Fruit fly (Drosophila melanogaster) whole organism, embryonic: ENCODE data around the gene CG3448.
A peak's percentile ranks its signal among the peaks of the same experiment; 100 is the strongest.

Experiments used
- Aef1 ChIP-seq: fragments of 200-800 bp; sonication (Bioruptor generic); IDR thresholded peaks from 3 replicates; pipeline ENCODE4 v1.3.6; 2022; ENCODE audit warnings: missing biosample characterization, missing genetic modification characterization
- Asciz ChIP-seq: fragments of 200-800 bp; sonication (Bioruptor generic); optimal IDR thresholded peaks from 2 replicates; lab custom pipeline; 2017; ENCODE audit warnings: missing biosample characterization, mild to moderate bottlenecking, missing genetic modification characterization, missing genetic modification reagents
- Atf6 ChIP-seq: fragments of 200-800 bp; sonication (Bioruptor generic); IDR thresholded peaks from 2 replicates; pipeline ENCODE4 v1.3.6; 2022; ENCODE audit warnings: missing biosample characterization, missing genetic modification characterization
- Bdp1 ChIP-seq: fragments of 200-800 bp; sonication (Bioruptor generic); optimal IDR thresholded peaks from 3 replicates; lab custom pipeline; 2016; ENCODE audit warnings: missing biosample characterization, missing genetic modification characterization
- CG10209 ChIP-seq: fragments of 200-800 bp; sonication (Bioruptor generic); optimal IDR thresholded peaks from 3 replicates; lab custom pipeline; 2017; ENCODE audit warnings: missing biosample characterization, mild to moderate bottlenecking, missing genetic modification characterization, missing genetic modification reagents
- CG1024 ChIP-seq: fragments of 200-800 bp; sonication (Bioruptor generic); IDR thresholded peaks from 2 replicates; pipeline ENCODE4 v1.3.6; 2022; ENCODE audit warnings: missing biosample characterization, missing genetic modification characterization
- CG12299 ChIP-seq: fragments of 200-800 bp; sonication (Bioruptor generic); optimal IDR thresholded peaks from 2 replicates; lab custom pipeline; 2018; ENCODE audit warnings: missing biosample characterization, mild to moderate bottlenecking, missing genetic modification characterization
- CG12942 ChIP-seq: fragments of 200-800 bp; sonication (Bioruptor generic); optimal IDR thresholded peaks from 3 replicates; lab custom pipeline; 2016; ENCODE audit warnings: missing biosample characterization, missing genetic modification characterization
- CG13624 ChIP-seq: fragments of 200-800 bp; sonication (Bioruptor generic); optimal IDR thresholded peaks from 2 replicates; lab custom pipeline; 2016; ENCODE audit warnings: missing biosample characterization, missing genetic modification characterization
- CG13775 ChIP-seq: fragments of 200-800 bp; sonication (Bioruptor generic); optimal IDR thresholded peaks from 3 replicates; lab custom pipeline; 2017; ENCODE audit warnings: missing biosample characterization, mild to moderate bottlenecking, missing genetic modification characterization
- CG14050 ChIP-seq: fragments of 200-800 bp; sonication (Bioruptor generic); IDR thresholded peaks from 3 replicates; pipeline ENCODE4 v1.3.6; 2022; ENCODE audit warnings: missing biosample characterization, missing genetic modification characterization
- CG15073 ChIP-seq: fragments of 200-800 bp; sonication (Bioruptor generic); optimal IDR thresholded peaks from 2 replicates; lab custom pipeline; 2016; ENCODE audit warnings: missing biosample characterization, missing genetic modification characterization
- CG34224 ChIP-seq: fragments of 200-800 bp; sonication (Bioruptor generic); IDR thresholded peaks from 3 replicates; pipeline ENCODE4 v1.3.6; 2022; ENCODE audit warnings: missing biosample characterization, missing genetic modification characterization; ENCODE audit not compliant: partially characterized antibody
- CG6175 ChIP-seq: fragments of 200-800 bp; sonication (Bioruptor generic); IDR thresholded peaks from 3 replicates; pipeline ENCODE4 v1.3.6; 2022; ENCODE audit warnings: missing biosample characterization, missing genetic modification characterization
- CG6689 ChIP-seq: fragments of 200-800 bp; sonication (Bioruptor generic); IDR thresholded peaks from 2 replicates; pipeline ENCODE4 v1.3.6; 2022; ENCODE audit warnings: missing biosample characterization, missing genetic modification characterization
- CG6854 ChIP-seq: fragments of 200-800 bp; sonication (Bioruptor generic); optimal IDR thresholded peaks from 3 replicates; lab custom pipeline; 2017; ENCODE audit warnings: missing biosample characterization, mild to moderate bottlenecking, missing genetic modification characterization
- CG7963 ChIP-seq: fragments of 200-800 bp; sonication (Bioruptor generic); IDR thresholded peaks from 3 replicates; pipeline ENCODE4 v1.3.6; 2022; ENCODE audit warnings: missing biosample characterization, missing genetic modification characterization; ENCODE audit not compliant: partially characterized antibody
- CG8478 ChIP-seq: fragments of >200 bp; optimal IDR thresholded peaks from 2 replicates; lab custom pipeline; 2018
- CG9727 ChIP-seq: fragments of 200-800 bp; sonication (Bioruptor generic); optimal IDR thresholded peaks from 3 replicates; lab custom pipeline; 2017; ENCODE audit warnings: missing biosample characterization, mild to moderate bottlenecking, missing genetic modification characterization
- CG9817 ChIP-seq: fragments of 200-800 bp; sonication (Bioruptor generic); optimal IDR thresholded peaks from 2 replicates; lab custom pipeline; 2018; ENCODE audit warnings: missing biosample characterization, mild to moderate bottlenecking, missing genetic modification characterization, moderate library complexity
- Camta ChIP-seq: fragments of 200-800 bp; sonication (Bioruptor generic); optimal IDR thresholded peaks from 2 replicates; lab custom pipeline; 2016; ENCODE audit warnings: missing biosample characterization, missing genetic modification characterization
- Dfd ChIP-seq, 2 experiments: fragments of >200 bp; optimal IDR thresholded peaks; 2 replicates each; lab custom pipeline; 2017; ENCODE audit warnings: missing biosample characterization in 2 of 2, missing genetic modification characterization in 2 of 2
- Dp ChIP-seq: fragments of 200-800 bp; sonication (Bioruptor generic); optimal IDR thresholded peaks from 2 replicates; lab custom pipeline; 2018; ENCODE audit warnings: missing biosample characterization, mild to moderate bottlenecking, missing genetic modification characterization, moderate library complexity
- Dref ChIP-seq: fragments of 200-800 bp; sonication (Bioruptor generic); IDR thresholded peaks from 2 replicates; pipeline ENCODE4 v1.3.6; 2022; ENCODE audit warnings: missing biosample characterization, missing genetic modification characterization
- E2f2 ChIP-seq: fragments of 200-800 bp; sonication (Bioruptor generic); IDR thresholded peaks from 2 replicates; pipeline ENCODE4 v1.3.6; 2022; ENCODE audit warnings: missing biosample characterization, missing genetic modification characterization
- Ets97D ChIP-seq: fragments of 200-800 bp; sonication (Bioruptor generic); optimal IDR thresholded peaks from 3 replicates; lab custom pipeline; 2016; ENCODE audit warnings: missing biosample characterization, missing genetic modification characterization
- Hr51 ChIP-seq, 2 experiments: fragments of 200-800 bp; sonication (Bioruptor generic); optimal IDR thresholded peaks; 2 replicates in 1 of 2; 3 replicates in 1 of 2; lab custom pipeline; 2016 to 2018; ENCODE audit warnings: missing biosample characterization in 2 of 2, missing genetic modification characterization in 2 of 2, mild to moderate bottlenecking in 1 of 2, moderate library complexity in 1 of 2
- Lim3 ChIP-seq: fragments of 200-800 bp; sonication (Bioruptor generic); IDR thresholded peaks from 2 replicates; pipeline ENCODE4 v1.3.6; 2022; ENCODE audit warnings: missing biosample characterization, missing genetic modification characterization
- Mad ChIP-seq: fragments of 200-800 bp; sonication (Bioruptor generic); optimal IDR thresholded peaks from 2 replicates; lab custom pipeline; 2016; ENCODE audit warnings: missing biosample characterization, missing genetic modification characterization
- NC2β ChIP-seq: fragments of 200-800 bp; sonication (Bioruptor generic); optimal IDR thresholded peaks from 2 replicates; lab custom pipeline; 2016; ENCODE audit warnings: missing biosample characterization, missing genetic modification characterization
- NFAT ChIP-seq: fragments of 200-800 bp; sonication (Bioruptor generic); IDR thresholded peaks from 2 replicates; pipeline ENCODE4 v1.3.6; 2022; ENCODE audit warnings: missing biosample characterization, missing genetic modification characterization
- Six4 ChIP-seq: fragments of 200-800 bp; sonication (Bioruptor generic); optimal IDR thresholded peaks from 2 replicates; lab custom pipeline; 2016; ENCODE audit warnings: missing biosample characterization, missing genetic modification characterization
- dpn ChIP-seq, 2 experiments: fragments of 200-800 bp; sonication (Bioruptor generic); optimal IDR thresholded peaks; 3 replicates each; lab custom pipeline; 2016; ENCODE audit warnings: missing biosample characterization in 2 of 2, missing genetic modification characterization in 2 of 2
- fd96Cb ChIP-seq: fragments of 200-800 bp; sonication (Bioruptor generic); optimal IDR thresholded peaks from 2 replicates; lab custom pipeline; 2018; ENCODE audit warnings: missing biosample characterization, mild to moderate bottlenecking, missing genetic modification characterization, moderate library complexity
- fru ChIP-seq: fragments of >200 bp; optimal IDR thresholded peaks from 2 replicates; lab custom pipeline; 2017
- grn ChIP-seq: fragments of 200-800 bp; sonication (Bioruptor generic); optimal IDR thresholded peaks from 3 replicates; lab custom pipeline; 2017; ENCODE audit warnings: missing biosample characterization, missing genetic modification characterization
- lab ChIP-seq: fragments of 200-800 bp; sonication (Bioruptor generic); optimal IDR thresholded peaks from 3 replicates; lab custom pipeline; 2017; ENCODE audit warnings: missing biosample characterization, missing genetic modification characterization, mild to moderate bottlenecking, moderate library complexity, missing genetic modification reagents
- lov ChIP-seq, 2 experiments: fragments of 200-800 bp in 1 of 2; fragments of >200 bp in 1 of 2; sonication (Bioruptor generic) in 1 of 2; IDR thresholded peaks in 1 of 2; optimal IDR thresholded peaks in 1 of 2; 2 replicates in 1 of 2; 3 replicates in 1 of 2; pipeline versions ENCODE4 v1.3.6 to Lab custom; 2017 to 2022; ENCODE audit warnings: missing biosample characterization in 1 of 2, missing genetic modification characterization in 1 of 2
- mirr ChIP-seq: fragments of 200-800 bp; sonication (Bioruptor generic); optimal IDR thresholded peaks from 3 replicates; lab custom pipeline; 2018; ENCODE audit warnings: missing biosample characterization, mild to moderate bottlenecking, missing genetic modification characterization
- odd ChIP-seq: fragments of 200-800 bp; sonication (Bioruptor generic); optimal IDR thresholded peaks from 2 replicates; lab custom pipeline; 2017; ENCODE audit warnings: missing biosample characterization, mild to moderate bottlenecking, missing genetic modification characterization
- pan ChIP-seq, 4 experiments: fragments of >200 bp in 3 of 4; fragments of 200-800 bp in 1 of 4; sonication (Bioruptor generic) in 1 of 4; optimal IDR thresholded peaks in 3 of 4; IDR thresholded peaks in 1 of 4; 2 replicates each; pipeline versions ENCODE4 v1.3.6 to Lab custom; 2017 to 2022; ENCODE audit warnings: missing biosample characterization in 2 of 4, missing genetic modification characterization in 2 of 4, mixed read lengths in 1 of 4
- phol ChIP-seq: fragments of 200-800 bp; sonication (Bioruptor generic); optimal IDR thresholded peaks from 3 replicates; lab custom pipeline; 2018; ENCODE audit warnings: missing biosample characterization, mild to moderate bottlenecking, missing genetic modification characterization, moderate library complexity
- pita ChIP-seq: fragments of 200-800 bp; sonication (Bioruptor generic); optimal IDR thresholded peaks from 2 replicates; lab custom pipeline; 2017; ENCODE audit warnings: missing biosample characterization, mild to moderate bottlenecking, missing genetic modification characterization
- slbo ChIP-seq: fragments of 200-800 bp; sonication (Bioruptor generic); IDR thresholded peaks from 2 replicates; pipeline ENCODE4 v1.3.6; 2022; ENCODE audit warnings: missing biosample characterization, missing genetic modification characterization
- sr ChIP-seq: fragments of 200-800 bp; sonication (Bioruptor generic); IDR thresholded peaks from 3 replicates; pipeline ENCODE4 v1.3.6; 2022; ENCODE audit warnings: missing biosample characterization, missing genetic modification characterization
- tio ChIP-seq: fragments of 200-800 bp; sonication (Bioruptor generic); optimal IDR thresholded peaks from 2 replicates; lab custom pipeline; 2017; ENCODE audit warnings: missing biosample characterization, missing genetic modification characterization, inconsistent platforms
- unpg ChIP-seq: fragments of 200-800 bp; sonication (Bioruptor generic); optimal IDR thresholded peaks from 3 replicates; lab custom pipeline; 2018; ENCODE audit warnings: missing biosample characterization, mild to moderate bottlenecking, missing genetic modification characterization, moderate library complexity
- zfh1 ChIP-seq: fragments of 200-800 bp; sonication (Bioruptor generic); IDR thresholded peaks from 3 replicates; pipeline ENCODE4 v1.3.6; 2022; ENCODE audit warnings: missing biosample characterization, missing genetic modification characterization

The CG3448 gene

dm6 chr3L:9429665-9430607, 21.4 kb downstream of the CG3448 start, which contains the start of the genes RpS17 and MTF-1 (continued):
- TF ChIP-seq pita (GFP tag; lab: Kevin White, UChicago) (peak; percentile 90), mirr (GFP tag; lab: Kevin White, UChicago) (peak; percentile 55), slbo (GFP tag; lab: Robert Waterston, UW) (peak; percentile 53), tio (peak; percentile 47), sr (GFP tag; lab: Robert Waterston, UW) (peak; percentile 48), NC2β (GFP tag; lab: Kevin White, UChicago) (peak; percentile 93), CG12942 (GFP tag; lab: Kevin White, UChicago) (peak; percentile 25), CG12299 (tag; lab: Kevin White, UChicago) (peak; percentile 23), Dp (GFP tag; lab: Kevin White, UChicago) (peak; percentile 39), CG1024 (GFP tag; lab: Robert Waterston, UW) (peak; percentile 61), Asciz (peak; percentile 45), phol (tag; lab: Kevin White, UChicago) (peak; percentile 44), CG6689 (no peak), Bdp1 (GFP tag; lab: Kevin White, UChicago) (peak; percentile 23), dpn (GFP tag; optimal IDR thresholded peaks at IDR 0.05; lab: Kevin White, UChicago) (peak in 1 of 2 experiments; percentile 11), CG10209 (GFP tag; lab: Kevin White, UChicago) (peak; percentile 66), fru (no peak), CG9817 (no peak), Six4 (GFP tag; lab: Kevin White, UChicago) (no peak), NFAT (GFP tag; lab: Robert Waterston, UW) (peak; percentile 57; the same call in 1 of the 2 replicates), CG6175 (GFP tag; lab: Robert Waterston, UW) (no peak), fd96Cb (tag; lab: Kevin White, UChicago) (no peak), zfh1 (GFP tag; lab: Robert Waterston, UW) (peak; percentile 68; the same call in 2 of the 3 replicates), Ets97D (GFP tag; lab: Kevin White, UChicago) (peak; percentile 98), CG6854 (GFP tag; lab: Kevin White, UChicago) (peak; percentile 41), CG13775 (peak; percentile 61), grn (GFP tag; lab: Kevin White, UChicago) (peak; percentile 91), pan (optimal IDR thresholded peaks at IDR 0.05; lab: Kevin White, UChicago) (no peak), pan (GFP tag; optimal IDR thresholded peaks at IDR 0.05 in 1 of 2, IDR thresholded peaks at IDR 0.05 in 1 of 2) (peak in 1 of 2 experiments; percentile 69), lov (optimal IDR thresholded peaks at IDR 0.05; lab: Kevin White, UChicago) (no peak), lov (GFP tag; IDR thresholded peaks at IDR 0.05; lab: Robert Waterston, UW) (peak; percentile 76; the same call in 2 of the 3 replicates), Atf6 (GFP tag; lab: Robert Waterston, UW) (no peak), CG13624 (GFP tag; lab: Kevin White, UChicago) (peak; percentile 20), CG9727 (GFP tag; lab: Kevin White, UChicago) (peak; percentile 79), Hr51 (GFP tag; optimal IDR thresholded peaks at IDR 0.05; lab: Kevin White, UChicago) (no peak), odd (GFP tag; lab: Kevin White, UChicago) (peak; percentile 71), Camta (peak; percentile 57), Dref (GFP tag; lab: Robert Waterston, UW) (peak; percentile 9; the same call in 1 of the 2 replicates), unpg (peak; percentile 60), Dfd (GFP tag; optimal IDR thresholded peaks at IDR 0.05; lab: Kevin White, UChicago) (no peak), CG15073 (GFP tag; lab: Kevin White, UChicago) (no peak), CG14050 (GFP tag; lab: Robert Waterston, UW) (peak; percentile 42; the same call in 2 of the 3 replicates), Aef1 (GFP tag; lab: Robert Waterston, UW) (no peak), Mad (peak; percentile 10), CG7963 (no peak), Lim3 (no peak), E2f2 (GFP tag; lab: Robert Waterston, UW) (peak; percentile 32; the same call in 1 of the 2 replicates), lab (GFP tag; lab: Kevin White, UChicago) (peak; percentile 75), CG8478 (lab: Kevin White, UChicago) (no peak), CG34224 (GFP tag; lab: Robert Waterston, UW) (no peak)
